Fruit fly (Drosophila melanogaster) whole organism, embryonic: Measurements from ENCODE around the gene CG34126.

Source experiments
- Atf3 ChIP-seq: fragments of 200-800 bp; sonication (Bioruptor generic); optimal IDR thresholded peaks from 3 replicates; lab custom pipeline; 2016; ENCODE audit warnings: missing biosample characterization, missing genetic modification characterization
- CG10321 ChIP-seq: fragments of 200-800 bp; sonication (Bioruptor generic); IDR thresholded peaks from 2 replicates; pipeline ENCODE4 v1.3.6; 2022; ENCODE audit warnings: missing biosample characterization, missing genetic modification characterization
- CG10462 ChIP-seq: fragments of 200-800 bp; sonication (Bioruptor generic); optimal IDR thresholded peaks from 2 replicates; lab custom pipeline; 2016; ENCODE audit warnings: missing biosample characterization, missing genetic modification characterization
- CG10654 ChIP-seq: fragments of 200-800 bp; sonication (Bioruptor generic); optimal IDR thresholded peaks from 2 replicates; lab custom pipeline; 2016; ENCODE audit warnings: missing biosample characterization, missing genetic modification characterization
- CG11560 ChIP-seq: fragments of 200-800 bp; sonication (Bioruptor generic); IDR thresholded peaks from 3 replicates; pipeline ENCODE4 v1.3.6; 2022; ENCODE audit warnings: missing biosample characterization, missing genetic modification characterization
- CG14965 ChIP-seq: fragments of 200-800 bp; sonication (Bioruptor generic); optimal IDR thresholded peaks from 2 replicates; lab custom pipeline; 2016; ENCODE audit warnings: missing biosample characterization, missing genetic modification characterization, borderline replicate concordance
- CG1603 ChIP-seq: fragments of 200-800 bp; sonication (Bioruptor generic); optimal IDR thresholded peaks from 2 replicates; lab custom pipeline; 2019; ENCODE audit warnings: missing biosample characterization, mild to moderate bottlenecking, missing genetic modification characterization, moderate library complexity
- CG1647 ChIP-seq: fragments of 200-800 bp; sonication (Bioruptor generic); optimal IDR thresholded peaks from 3 replicates; lab custom pipeline; 2016; ENCODE audit warnings: missing biosample characterization, missing genetic modification characterization
- CG16863 ChIP-seq: fragments of 200-800 bp; sonication (Bioruptor generic); optimal IDR thresholded peaks from 3 replicates; lab custom pipeline; 2016; ENCODE audit warnings: missing biosample characterization, missing genetic modification characterization
- CG17186 ChIP-seq: fragments of 200-800 bp; sonication (Bioruptor generic); optimal IDR thresholded peaks from 3 replicates; lab custom pipeline; 2017; ENCODE audit warnings: missing biosample characterization, missing genetic modification reagents, missing genetic modification characterization
- CG17612 ChIP-seq: fragments of 200-800 bp; sonication (Bioruptor generic); IDR thresholded peaks from 2 replicates; pipeline ENCODE4 v1.3.6; 2022; ENCODE audit warnings: missing biosample characterization, missing genetic modification characterization
- CG31441 ChIP-seq: fragments of 200-800 bp; sonication (Bioruptor generic); IDR thresholded peaks from 2 replicates; pipeline ENCODE4 v1.3.6; 2022; ENCODE audit warnings: missing biosample characterization, missing genetic modification characterization
- CG3407 ChIP-seq: fragments of 200-800 bp; sonication (Bioruptor generic); optimal IDR thresholded peaks from 2 replicates; lab custom pipeline; 2018; ENCODE audit warnings: missing biosample characterization, mild to moderate bottlenecking, missing genetic modification characterization
- CG3838 ChIP-seq: fragments of 200-800 bp; sonication (Bioruptor generic); optimal IDR thresholded peaks from 3 replicates; lab custom pipeline; 2016; ENCODE audit warnings: missing biosample characterization, missing genetic modification characterization
- CG6175 ChIP-seq: fragments of 200-800 bp; sonication (Bioruptor generic); IDR thresholded peaks from 3 replicates; pipeline ENCODE4 v1.3.6; 2022; ENCODE audit warnings: missing biosample characterization, missing genetic modification characterization
- CG6689 ChIP-seq: fragments of 200-800 bp; sonication (Bioruptor generic); IDR thresholded peaks from 2 replicates; pipeline ENCODE4 v1.3.6; 2022; ENCODE audit warnings: missing biosample characterization, missing genetic modification characterization
- CG7745 ChIP-seq: fragments of 200-800 bp; sonication (Bioruptor generic); optimal IDR thresholded peaks from 2 replicates; lab custom pipeline; 2018; ENCODE audit warnings: missing biosample characterization, mild to moderate bottlenecking, missing genetic modification characterization, moderate library complexity
- CG8290 ChIP-seq, 3 experiments: fragments of 200-800 bp; sonication (Bioruptor generic); optimal IDR thresholded peaks; 2 replicates each; lab custom pipeline; 2016 to 2019; ENCODE audit warnings: missing biosample characterization in 3 of 3, missing genetic modification characterization in 3 of 3, mild to moderate bottlenecking in 2 of 3, moderate library complexity in 1 of 3
- Hmr ChIP-seq: fragments of 200-800 bp; sonication (Bioruptor generic); optimal IDR thresholded peaks from 3 replicates; lab custom pipeline; 2017; ENCODE audit warnings: mild to moderate bottlenecking, missing biosample characterization, missing genetic modification reagents, missing genetic modification characterization
- Kr ChIP-seq: fragments of 200-800 bp; sonication (Bioruptor generic); optimal IDR thresholded peaks from 2 replicates; lab custom pipeline; 2017; ENCODE audit warnings: missing biosample characterization, mild to moderate bottlenecking, missing genetic modification characterization
- MESR4 ChIP-seq: fragments of 200-800 bp; sonication (Bioruptor generic); optimal IDR thresholded peaks from 2 replicates; lab custom pipeline; 2018; ENCODE audit warnings: missing biosample characterization, mild to moderate bottlenecking, missing genetic modification characterization, moderate library complexity
- Sox100B ChIP-seq: fragments of 200-800 bp; sonication (Bioruptor generic); optimal IDR thresholded peaks from 3 replicates; lab custom pipeline; 2018; ENCODE audit warnings: missing biosample characterization, mild to moderate bottlenecking, missing genetic modification characterization
- Stat92E ChIP-seq, 3 experiments: fragments of >200 bp in 2 of 3; fragments of 200-800 bp in 1 of 3; sonication (Bioruptor generic) in 1 of 3; optimal IDR thresholded peaks; 2 replicates each; lab custom pipeline; 2017 to 2019; ENCODE audit warnings: missing biosample characterization in 3 of 3, missing genetic modification characterization in 3 of 3, mild to moderate bottlenecking in 1 of 3, moderate library complexity in 1 of 3
- Trl ChIP-seq, 3 experiments: fragments of >200 bp in 2 of 3; fragments of 200-800 bp in 1 of 3; sonication (Bioruptor generic) in 1 of 3; optimal IDR thresholded peaks; 2 replicates in 1 of 3; 3 replicates in 2 of 3; lab custom pipeline; 2016 to 2017; ENCODE audit warnings: missing biosample characterization in 1 of 3, missing genetic modification characterization in 1 of 3
- abd-A ChIP-seq: fragments of 200-800 bp; sonication (Bioruptor generic); optimal IDR thresholded peaks from 3 replicates; lab custom pipeline; 2019; ENCODE audit warnings: missing biosample characterization, mild to moderate bottlenecking, missing genetic modification characterization, moderate library complexity
- bigmax ChIP-seq: fragments of 200-800 bp; sonication (Bioruptor generic); optimal IDR thresholded peaks from 2 replicates; lab custom pipeline; 2018; ENCODE audit warnings: missing biosample characterization, mild to moderate bottlenecking, missing genetic modification characterization
- bowl ChIP-seq: fragments of 200-800 bp; sonication (Bioruptor generic); IDR thresholded peaks from 2 replicates; pipeline ENCODE4 v1.3.6; 2022; ENCODE audit warnings: missing biosample characterization, missing genetic modification characterization
- bsh ChIP-seq, 2 experiments: fragments of 200-800 bp; sonication (Bioruptor generic); optimal IDR thresholded peaks; 2 replicates each; lab custom pipeline; 2017 to 2018; ENCODE audit warnings: mild to moderate bottlenecking in 2 of 2, missing biosample characterization in 2 of 2, missing genetic modification characterization in 2 of 2, moderate library complexity in 1 of 2
- cato ChIP-seq: fragments of 200-800 bp; sonication (Bioruptor generic); optimal IDR thresholded peaks from 2 replicates; lab custom pipeline; 2016; ENCODE audit warnings: missing biosample characterization, missing genetic modification characterization, borderline replicate concordance
- caup ChIP-seq: fragments of 200-800 bp; sonication (Bioruptor generic); optimal IDR thresholded peaks from 3 replicates; lab custom pipeline; 2017; ENCODE audit warnings: missing biosample characterization, mild to moderate bottlenecking, missing genetic modification characterization, moderate library complexity; ENCODE audit not compliant: severe bottlenecking
- chinmo ChIP-seq: fragments of 200-800 bp; sonication (Bioruptor generic); IDR thresholded peaks from 4 replicates; pipeline ENCODE4 v1.3.6; 2022; ENCODE audit warnings: missing biosample characterization, missing genetic modification characterization; ENCODE audit not compliant: partially characterized antibody
- crc ChIP-seq: fragments of 200-800 bp; sonication (Bioruptor generic); optimal IDR thresholded peaks from 2 replicates; lab custom pipeline; 2016; ENCODE audit warnings: missing biosample characterization, missing genetic modification characterization
- dmrt11E ChIP-seq: fragments of 200-800 bp; sonication (Bioruptor generic); optimal IDR thresholded peaks from 3 replicates; lab custom pipeline; 2018; ENCODE audit warnings: missing biosample characterization, mild to moderate bottlenecking, missing genetic modification characterization, moderate library complexity
- ewg ChIP-seq: fragments of 200-800 bp; sonication (Bioruptor generic); optimal IDR thresholded peaks from 3 replicates; lab custom pipeline; 2017; ENCODE audit warnings: mild to moderate bottlenecking, missing biosample characterization, missing genetic modification reagents, missing genetic modification characterization
- ftz-f1 ChIP-seq: fragments of 200-800 bp; sonication (Bioruptor generic); optimal IDR thresholded peaks from 2 replicates; lab custom pipeline; 2016; ENCODE audit warnings: missing biosample characterization, missing genetic modification characterization
- fu2 ChIP-seq: fragments of 200-800 bp; sonication (Bioruptor generic); optimal IDR thresholded peaks from 2 replicates; lab custom pipeline; 2016; ENCODE audit warnings: missing biosample characterization, missing genetic modification characterization
- jing ChIP-seq: fragments of 200-800 bp; sonication (Bioruptor generic); optimal IDR thresholded peaks from 2 replicates; lab custom pipeline; 2018; ENCODE audit warnings: missing biosample characterization, mild to moderate bottlenecking, missing genetic modification characterization
- lab ChIP-seq: fragments of 200-800 bp; sonication (Bioruptor generic); optimal IDR thresholded peaks from 3 replicates; lab custom pipeline; 2017; ENCODE audit warnings: missing biosample characterization, missing genetic modification characterization, mild to moderate bottlenecking, moderate library complexity, missing genetic modification reagents
- lilli ChIP-seq: fragments of 200-800 bp; sonication (Bioruptor generic); optimal IDR thresholded peaks from 3 replicates; lab custom pipeline; 2016; ENCODE audit warnings: missing biosample characterization, missing genetic modification characterization
- lola ChIP-seq, 3 experiments: fragments of >200 bp in 2 of 3; fragments of 200-800 bp in 1 of 3; sonication (Bioruptor generic) in 1 of 3; optimal IDR thresholded peaks; 2 replicates each; lab custom pipeline; 2017 to 2019; ENCODE audit warnings: missing biosample characterization in 3 of 3, missing genetic modification characterization in 3 of 3, mild to moderate bottlenecking in 1 of 3, moderate library complexity in 1 of 3
- nau ChIP-seq: fragments of 200-800 bp; sonication (Bioruptor generic); optimal IDR thresholded peaks from 3 replicates; lab custom pipeline; 2017; ENCODE audit warnings: missing biosample characterization, mild to moderate bottlenecking, missing genetic modification characterization, missing genetic modification reagents
- org-1 ChIP-seq: fragments of 200-800 bp; sonication (Bioruptor generic); optimal IDR thresholded peaks from 2 replicates; lab custom pipeline; 2017; ENCODE audit warnings: missing biosample characterization, missing genetic modification characterization
- pb ChIP-seq: fragments of 200-800 bp; sonication (Bioruptor generic); optimal IDR thresholded peaks from 3 replicates; lab custom pipeline; 2016; ENCODE audit warnings: missing biosample characterization, missing genetic modification characterization
- peb ChIP-seq: fragments of 200-800 bp; sonication (Bioruptor generic); IDR thresholded peaks from 2 replicates; pipeline ENCODE4 v1.3.6; 2022; ENCODE audit warnings: missing biosample characterization, missing genetic modification characterization
- pho ChIP-seq: fragments of 200-800 bp; sonication (Bioruptor generic); optimal IDR thresholded peaks from 2 replicates; lab custom pipeline; 2016; ENCODE audit warnings: missing biosample characterization, missing genetic modification characterization
- zfh1 ChIP-seq: fragments of 200-800 bp; sonication (Bioruptor generic); IDR thresholded peaks from 3 replicates; pipeline ENCODE4 v1.3.6; 2022; ENCODE audit warnings: missing biosample characterization, missing genetic modification characterization
- zfh2 ChIP-seq: fragments of 200-800 bp; sonication (Bioruptor generic); optimal IDR thresholded peaks from 2 replicates; lab custom pipeline; 2016; ENCODE audit warnings: missing biosample characterization, missing genetic modification characterization

Gene CG34126

dm6 chr2L:5004677-5005463 is 23.5 kb downstream of the CG34126 start (continued):
- TF ChIP-seq ewg (GFP tag; lab: Kevin White, UChicago) (peak; percentile 97), lab (GFP tag; lab: Kevin White, UChicago) (peak; percentile 99), CG17612 (peak; percentile 93), Stat92E (GFP tag; optimal IDR thresholded peaks at IDR 0.05; lab: Kevin White, UChicago) (no peak), Hmr (peak; percentile 98), CG16863 (peak; percentile 95), dmrt11E (tag; lab: Kevin White, UChicago) (peak; percentile 82), CG1603 (tag; lab: Kevin White, UChicago) (peak; percentile 82), CG10462 (GFP tag; lab: Kevin White, UChicago) (peak; percentile 86), CG10321 (GFP tag; lab: Robert Waterston, UW) (peak; percentile 65; the same call in 1 of the 2 replicates), ftz-f1 (GFP tag; lab: Kevin White, UChicago) (peak; percentile 79), crc (peak; percentile 91), Sox100B (peak; percentile 87), pb (peak; percentile 90), CG8290 (GFP tag; optimal IDR thresholded peaks at IDR 0.05; lab: Kevin White, UChicago) (peak; percentile 77), CG8290 (tag; optimal IDR thresholded peaks at IDR 0.05; lab: Kevin White, UChicago) (peak; percentile 34 to 74), CG3838 (GFP tag; lab: Kevin White, UChicago) (peak; percentile 70), MESR4 (GFP tag; lab: Kevin White, UChicago) (peak; percentile 34), peb (peak; percentile 94), bowl (GFP tag; lab: Robert Waterston, UW) (peak; percentile 84; the same call in 1 of the 2 replicates), Trl (optimal IDR thresholded peaks at IDR 0.05; lab: Kevin White, UChicago) (peak; percentile 34 to 48), Trl (GFP tag; optimal IDR thresholded peaks at IDR 0.05; lab: Kevin White, UChicago) (peak; percentile 92), org-1 (peak; percentile 92), CG11560 (tag; lab: Robert Waterston, UW) (peak; percentile 85), fu2 (peak; percentile 95), pho (peak; percentile 97), jing (peak; percentile 80), CG1647 (GFP tag; lab: Kevin White, UChicago) (peak; percentile 92), CG7745 (tag; lab: Kevin White, UChicago) (no peak), caup (GFP tag; lab: Kevin White, UChicago) (peak; percentile 97), Atf3 (GFP tag; lab: Kevin White, UChicago) (peak; percentile 85), abd-A (tag; lab: Kevin White, UChicago) (peak; percentile 77), CG17186 (GFP tag; lab: Kevin White, UChicago) (peak; percentile 24), bigmax (GFP tag; lab: Kevin White, UChicago) (peak; percentile 56), CG3407 (GFP tag; lab: Kevin White, UChicago) (peak; percentile 86), zfh2 (GFP tag; lab: Kevin White, UChicago) (peak; percentile 95), CG6175 (GFP tag; lab: Robert Waterston, UW) (peak; percentile 93), CG6689 (GFP tag; lab: Robert Waterston, UW) (peak; percentile 95), bsh (GFP tag; optimal IDR thresholded peaks at IDR 0.05; lab: Kevin White, UChicago) (peak; percentile 61 to 95), Kr (GFP tag; lab: Kevin White, UChicago) (no peak), lola (GFP tag; optimal IDR thresholded peaks at IDR 0.05; lab: Kevin White, UChicago) (peak in 1 of 3 experiments; percentile 80), zfh1 (GFP tag; lab: Robert Waterston, UW) (peak; percentile 95), CG31441 (GFP tag; lab: Robert Waterston, UW) (peak; percentile 93), cato (GFP tag; lab: Kevin White, UChicago) (peak; percentile 77), chinmo (GFP tag; lab: Robert Waterston, UW) (no peak), nau (GFP tag; lab: Kevin White, UChicago) (peak; percentile 89), CG14965 (GFP tag; lab: Kevin White, UChicago) (peak; percentile 74), CG10654 (peak; percentile 91), lilli (GFP tag; lab: Kevin White, UChicago) (peak; percentile 97)
